Worm (Caenorhabditis elegans) whole organism, L4/young adult: Measurements from ENCODE around the gene oac-2.

Source experiments
- W03F9.2 ChIP-seq: fragments of 150-350 bp; optimal IDR thresholded peaks from 2 replicates; lab custom pipeline; 2014; ENCODE audit warnings: missing biosample characterization, missing genetic modification characterization
- dao-5 ChIP-seq: sonication (generic microtip); optimal IDR thresholded peaks from 2 replicates; lab custom pipeline; 2016; ENCODE audit warnings: missing genotype, missing genetic modification characterization, moderate library complexity, missing compliant biosample characterization

- TF ChIP-seq W03F9.2 (tag; lab: Kevin White, UChicago), result no peak
- TF ChIP-seq dao-5 (tag; lab: Kevin White, UChicago), result no peak
Measured at ce11 chrV:3512381-3512780, 37.5 kb upstream of the oac-2 start, which contains the start of gene str-226.
